Worm (Caenorhabditis elegans): ENCODE data around the gene C03B1.10.

ce11 chrX:6347013-6347412 is 10.7 kb downstream of the C03B1.10 start, which contains the start of gene C03B1.9:
- no peak for TF ChIP-seq unc-62 (GFP tag; optimal IDR thresholded peaks at IDR 0.05)
- TF ChIP-seq cnd-1 (tag; optimal IDR thresholded peaks at IDR 0.05): no peak
- TF ChIP-seq flh-1 (GFP tag; optimal IDR thresholded peaks at IDR 0.05): no peak
- no peak for TF ChIP-seq pha-4 (tag; optimal IDR thresholded peaks at IDR 0.05)
- TF ChIP-seq nhr-237 (tag; optimal IDR thresholded peaks at IDR 0.05): no peak
- no peak for TF ChIP-seq ceh-43 (GFP tag; optimal IDR thresholded peaks at IDR 0.05)
- no peak for TF ChIP-seq ceh-39 (tag; optimal IDR thresholded peaks at IDR 0.05)
- TF ChIP-seq bed-3 (GFP tag; optimal IDR thresholded peaks at IDR 0.05): no peak
- no peak for TF ChIP-seq ces-1 (GFP tag; optimal IDR thresholded peaks at IDR 0.05)
